Worm (Caenorhabditis elegans) whole organism, L1 larva: ENCODE measurements around the gene F47E1.1.

ENCODE experiments used
- alr-1 ChIP-seq: fragments of 200-800 bp; sonication (Bioruptor generic); optimal IDR thresholded peaks from 2 replicates; lab custom pipeline; 2018; ENCODE audit warnings: borderline replicate concordance, mild to moderate bottlenecking, missing genetic modification characterization, missing compliant biosample characterization
- ama-1 ChIP-seq: fragments of 150-350 bp; optimal IDR thresholded peaks from 2 replicates; lab custom pipeline; 2014
- ceh-63 ChIP-seq: fragments of 200-800 bp; sonication (Bioruptor generic); optimal IDR thresholded peaks from 2 replicates; lab custom pipeline; 2018; ENCODE audit warnings: mild to moderate bottlenecking, missing genetic modification characterization, missing compliant biosample characterization
- ceh-82 ChIP-seq, 3 experiments: fragments of 150-350 bp in 1 of 3; sonication (generic microtip) in 2 of 3; optimal IDR thresholded peaks; 2 replicates each; lab custom pipeline; 2014 to 2017; ENCODE audit warnings: missing biosample characterization in 3 of 3, missing genetic modification characterization in 3 of 3
- elt-3 ChIP-seq, 6 experiments: fragments of 150-350 bp in 1 of 6; sonication (generic microtip); optimal IDR thresholded peaks; 2 replicates each; lab custom pipeline; 2017 to 2018; ENCODE audit warnings: missing biosample characterization in 6 of 6, missing genetic modification characterization in 6 of 6, inconsistent platforms in 1 of 6
- lsy-2 ChIP-seq, 2 experiments: fragments of 150-350 bp; optimal IDR thresholded peaks; 2 replicates each; lab custom pipeline; 2014; ENCODE audit warnings: missing biosample characterization in 2 of 2, missing genetic modification characterization in 2 of 2
- nhr-76 ChIP-seq: sonication (generic microtip); optimal IDR thresholded peaks from 2 replicates; lab custom pipeline; 2017; ENCODE audit warnings: missing biosample characterization, missing genetic modification characterization
- unc-62 ChIP-seq: fragments of 150-350 bp; optimal IDR thresholded peaks from 2 replicates; lab custom pipeline; 2014; ENCODE audit warnings: missing biosample characterization, missing genetic modification reagents, missing genetic modification characterization
- ztf-11 ChIP-seq, 2 experiments: sonication (generic microtip); optimal IDR thresholded peaks; 2 replicates each; lab custom pipeline; 2016 to 2017; ENCODE audit warnings: missing genetic modification characterization in 2 of 2, missing biosample characterization in 1 of 2, missing compliant biosample characterization in 1 of 2

DNA sequence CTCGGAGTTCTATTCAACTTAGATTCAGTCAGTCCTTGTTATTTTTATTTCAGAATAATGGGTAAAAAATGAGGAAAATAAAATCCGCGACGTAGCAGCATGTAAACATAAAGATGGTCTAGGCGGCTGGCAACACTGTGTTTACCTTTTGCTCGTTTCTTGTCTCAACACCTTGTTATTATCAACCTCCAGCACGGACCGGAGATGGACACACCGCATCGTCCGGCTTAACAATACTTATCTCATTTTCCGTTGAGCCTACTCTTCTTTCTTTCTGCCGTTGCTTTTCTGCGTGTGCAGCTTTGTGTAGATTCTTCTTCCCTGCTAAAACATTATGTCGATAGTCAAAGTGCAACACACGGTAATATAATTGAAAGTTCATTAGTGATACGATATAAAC is 26.1 kb downstream of the F47E1.1 start:
- TF ChIP-seq ztf-11 (tag; optimal IDR thresholded peaks at IDR 0.05; lab: Kevin White, UChicago) (no peak), elt-3 (tag; optimal IDR thresholded peaks at IDR 0.05; lab: Kevin White, UChicago) (no peak), ceh-63 (GFP tag; lab: Kevin White, UChicago) (no peak), ama-1 (no peak), ceh-82 (tag; optimal IDR thresholded peaks at IDR 0.05; lab: Kevin White, UChicago) (no peak), nhr-76 (tag; lab: Kevin White, UChicago) (no peak), unc-62 (GFP tag; lab: Kevin White, UChicago) (no peak), lsy-2 (tag; optimal IDR thresholded peaks at IDR 0.05; lab: Kevin White, UChicago) (no peak), alr-1 (tag; lab: Kevin White, UChicago) (no peak)
